Fruit fly (Drosophila melanogaster): ENCODE data around the gene CG14253.
A peak's percentile ranks its signal among the peaks of the same experiment; 100 is the strongest.

DNA sequence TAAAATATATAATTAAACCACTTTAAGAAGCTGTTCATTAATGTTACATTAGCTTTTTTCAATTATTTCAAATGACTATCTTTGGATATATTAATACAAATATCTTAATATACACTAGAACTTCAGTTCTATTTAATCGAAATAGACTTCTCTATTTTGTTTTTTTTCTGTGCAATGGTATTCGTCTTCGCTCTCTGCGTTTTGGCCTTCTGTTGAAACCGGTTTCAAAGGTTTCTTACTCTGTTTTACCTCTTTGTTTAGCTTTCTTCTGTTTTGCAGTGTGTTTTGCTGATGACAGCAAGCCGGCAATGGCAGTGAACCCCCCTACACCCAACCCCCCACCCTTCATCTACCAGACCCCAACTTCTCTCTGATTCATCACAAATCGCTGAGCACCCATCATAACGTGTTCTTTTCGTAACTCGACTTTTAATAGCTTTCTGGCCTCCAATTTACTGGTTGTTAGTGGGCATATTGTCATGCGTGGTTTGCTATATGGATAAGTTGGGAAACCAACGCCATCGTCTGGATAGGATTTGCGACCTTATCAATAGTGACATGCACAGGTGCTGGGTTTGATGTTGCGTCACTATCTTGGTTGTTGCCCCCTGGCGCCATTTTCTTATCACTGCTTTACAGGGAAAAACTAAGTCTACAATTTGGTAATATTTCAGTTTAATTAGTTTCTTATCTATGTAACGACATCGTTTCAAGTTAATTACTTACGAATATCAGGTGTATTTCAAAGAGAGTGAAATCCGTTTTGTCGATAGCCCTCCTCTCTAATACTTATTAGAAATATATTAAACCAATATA, 9.3 kb upstream of the CG14253 start:
- TF ChIP-seq usp (GFP tag; optimal IDR thresholded peaks at IDR 0.05): no peak
- no peak for TF ChIP-seq CG8478 (optimal IDR thresholded peaks at IDR 0.05)
- no peak for TF ChIP-seq psq (optimal IDR thresholded peaks at IDR 0.05)
- no peak for TF ChIP-seq Dll (optimal IDR thresholded peaks at IDR 0.05)
- no peak for TF ChIP-seq pan (optimal IDR thresholded peaks at IDR 0.05)
- peak in 1 of 2 experiments; percentile 75 for TF ChIP-seq EcR (GFP tag; optimal IDR thresholded peaks at IDR 0.05)

Data from whole organism.